Worm (Caenorhabditis elegans) whole organism, early embryonic: ENCODE measurements around the gene ZK1236.5.

Experiments
- B0310.2 ChIP-seq: sonication (generic microtip); optimal IDR thresholded peaks from 2 replicates; lab custom pipeline; 2016; ENCODE audit warnings: mild to moderate bottlenecking, missing genetic modification characterization, missing compliant biosample characterization
- F13C5.2 ChIP-seq: sonication (generic microtip); optimal IDR thresholded peaks from 2 replicates; lab custom pipeline; 2017; ENCODE audit warnings: mild to moderate bottlenecking, missing genetic modification characterization, inconsistent platforms, missing compliant biosample characterization
- aly-1 ChIP-seq: sonication (generic microtip); optimal IDR thresholded peaks from 2 replicates; lab custom pipeline; 2016; ENCODE audit warnings: missing genetic modification characterization, missing compliant biosample characterization
- ama-1 ChIP-seq: fragments of 150-350 bp; optimal IDR thresholded peaks from 2 replicates; lab custom pipeline; 2014
- ceh-13 ChIP-seq: fragments of 200-800 bp; sonication (Bioruptor generic); optimal IDR thresholded peaks from 2 replicates; lab custom pipeline; 2018; ENCODE audit warnings: mild to moderate bottlenecking, missing genetic modification characterization, missing compliant biosample characterization
- ceh-36 ChIP-seq: sonication (generic microtip); optimal IDR thresholded peaks from 2 replicates; lab custom pipeline; 2016; ENCODE audit warnings: missing genetic modification characterization, inconsistent platforms, missing compliant biosample characterization
- ets-7 ChIP-seq: sonication (generic microtip); optimal IDR thresholded peaks from 2 replicates; lab custom pipeline; 2016; ENCODE audit warnings: missing genotype, missing genetic modification characterization, missing compliant biosample characterization
- flt-1 ChIP-seq: fragments of 200-800 bp; sonication (Bioruptor generic); IDR thresholded peaks from 2 replicates; pipeline ENCODE4 v1.3.6; 2022; ENCODE audit warnings: missing genetic modification characterization, missing compliant biosample characterization
- hmbx-1 ChIP-seq: sonication (generic microtip); optimal IDR thresholded peaks from 2 replicates; lab custom pipeline; 2016; ENCODE audit warnings: mild to moderate bottlenecking, missing genetic modification characterization, missing compliant biosample characterization
- hmg-4 ChIP-seq: fragments of 200-800 bp; sonication (Bioruptor generic); optimal IDR thresholded peaks from 2 replicates; lab custom pipeline; 2018; ENCODE audit warnings: mild to moderate bottlenecking, missing genetic modification characterization, missing compliant biosample characterization
- hnd-1 ChIP-seq: sonication (generic microtip); optimal IDR thresholded peaks from 2 replicates; lab custom pipeline; 2016; ENCODE audit warnings: missing genetic modification characterization, missing compliant biosample characterization
- pes-1 ChIP-seq: fragments of 200-800 bp; sonication (Bioruptor generic); IDR thresholded peaks from 2 replicates; pipeline ENCODE4 v1.3.6; 2022; ENCODE audit warnings: missing genetic modification reagents, missing genetic modification characterization, missing compliant biosample characterization
- scrt-1 ChIP-seq: fragments of 200-800 bp; sonication (Bioruptor generic); IDR thresholded peaks from 2 replicates; pipeline ENCODE4 v1.3.6; 2022; ENCODE audit warnings: missing genetic modification characterization, missing compliant biosample characterization
- sea-1 ChIP-seq: fragments of 200-800 bp; sonication (Bioruptor generic); conservative IDR thresholded peaks from 2 replicates; pipeline ENCODE4 v1.3.6; 2022; ENCODE audit warnings: missing genetic modification characterization, missing compliant biosample characterization
- tbx-11 ChIP-seq: fragments of 200-800 bp; sonication (Bioruptor generic); IDR thresholded peaks from 2 replicates; pipeline ENCODE4 v1.3.6; 2022; ENCODE audit warnings: missing genetic modification characterization, missing compliant biosample characterization
- tbx-37 ChIP-seq: fragments of 200-800 bp; sonication (Bioruptor generic); conservative IDR thresholded peaks from 2 replicates; pipeline ENCODE4 v1.3.6; 2022; ENCODE audit warnings: missing genetic modification reagents, missing genetic modification characterization, missing compliant biosample characterization
- tra-4 ChIP-seq: sonication (generic microtip); optimal IDR thresholded peaks from 2 replicates; lab custom pipeline; 2017; ENCODE audit warnings: missing genetic modification characterization, missing compliant biosample characterization

Gene ZK1236.5

ce11 chrIII:8405449-8405962, 26.5 kb downstream of the ZK1236.5 start, which contains the start of the genes ubxn-4 and cyy-1:
TSS of gene ubxn-4 (minus strand) at chrIII:8405562.
TSS of gene cyy-1 (plus strand) at chrIII:8405874.
- no peak for TF ChIP-seq hmbx-1 (tag; lab: Kevin White, UChicago)
- no peak for TF ChIP-seq tra-4 (tag; lab: Kevin White, UChicago)
- no peak for TF ChIP-seq hmg-4
- TF ChIP-seq F13C5.2 (tag; lab: Kevin White, UChicago), result no peak
- no peak for TF ChIP-seq B0310.2 (tag; lab: Kevin White, UChicago)
- TF ChIP-seq aly-1 (tag; lab: Kevin White, UChicago), result no peak
- no peak for TF ChIP-seq ets-7 (tag; lab: Kevin White, UChicago)
- TF ChIP-seq sea-1 (GFP tag; lab: Robert Waterston, UW), result no peak
- TF ChIP-seq tbx-37 (GFP tag; lab: Robert Waterston, UW), result no peak
- no peak for TF ChIP-seq flt-1 (GFP tag; lab: Robert Waterston, UW)
- no peak for TF ChIP-seq scrt-1 (GFP tag; lab: Robert Waterston, UW)
- TF ChIP-seq ceh-13 (GFP tag; lab: Kevin White, UChicago), result no peak
- TF ChIP-seq hnd-1 (tag; lab: Kevin White, UChicago), result no peak
- no peak for TF ChIP-seq ceh-36
- TF ChIP-seq ama-1 (lab: Kevin White, UChicago), result no peak
- TF ChIP-seq pes-1 (GFP tag; lab: Robert Waterston, UW), result no peak
- no peak for TF ChIP-seq tbx-11 (GFP tag; lab: Robert Waterston, UW)

- TF ChIP-seq tbx-11 (GFP tag; lab: Robert Waterston, UW) (no peak), scrt-1 (GFP tag; lab: Robert Waterston, UW) (no peak), pes-1 (GFP tag; lab: Robert Waterston, UW) (no peak), hmg-4 (no peak), tra-4 (tag; lab: Kevin White, UChicago) (no peak), sea-1 (GFP tag; lab: Robert Waterston, UW) (no peak)
Measured at ce11 chrIII:8403507-8403906, 28.5 kb downstream of the ZK1236.5 start, which contains the start of gene cutc-1. TSS of gene cutc-1 (minus strand) at chrIII:8403607.

ce11 chrIII:8402633-8403032, 29.4 kb downstream of the ZK1236.5 start:
- TF ChIP-seq sea-1 (GFP tag; lab: Robert Waterston, UW), result no peak
- TF ChIP-seq tra-4 (tag; lab: Kevin White, UChicago), result no peak
- TF ChIP-seq hmg-4, result no peak
- no peak for TF ChIP-seq F13C5.2 (tag; lab: Kevin White, UChicago)
- no peak for TF ChIP-seq flt-1 (GFP tag; lab: Robert Waterston, UW)
- no peak for TF ChIP-seq aly-1 (tag; lab: Kevin White, UChicago)
- no peak for TF ChIP-seq ceh-36
- no peak for TF ChIP-seq ama-1 (lab: Kevin White, UChicago)
- no peak for TF ChIP-seq hnd-1 (tag; lab: Kevin White, UChicago)
- TF ChIP-seq ceh-13 (GFP tag; lab: Kevin White, UChicago), result no peak
- TF ChIP-seq B0310.2 (tag; lab: Kevin White, UChicago), result no peak
- no peak for TF ChIP-seq tbx-37 (GFP tag; lab: Robert Waterston, UW)

- TF ChIP-seq hmg-4, result no peak
- TF ChIP-seq sea-1 (GFP tag; lab: Robert Waterston, UW), result no peak
- TF ChIP-seq B0310.2 (tag; lab: Kevin White, UChicago), result no peak
- TF ChIP-seq aly-1 (tag; lab: Kevin White, UChicago), result no peak
- TF ChIP-seq tbx-11 (GFP tag; lab: Robert Waterston, UW), result no peak
- no peak for TF ChIP-seq hmbx-1 (tag; lab: Kevin White, UChicago)
- TF ChIP-seq ets-7 (tag; lab: Kevin White, UChicago), result no peak
- no peak for TF ChIP-seq ceh-36
- TF ChIP-seq ceh-13 (GFP tag; lab: Kevin White, UChicago), result no peak
- no peak for TF ChIP-seq tra-4 (tag; lab: Kevin White, UChicago)
- TF ChIP-seq flt-1 (GFP tag; lab: Robert Waterston, UW), result no peak
- no peak for TF ChIP-seq F13C5.2 (tag; lab: Kevin White, UChicago)
- TF ChIP-seq scrt-1 (GFP tag; lab: Robert Waterston, UW), result no peak
- TF ChIP-seq pes-1 (GFP tag; lab: Robert Waterston, UW), result no peak
- no peak for TF ChIP-seq ama-1 (lab: Kevin White, UChicago)
- no peak for TF ChIP-seq tbx-37 (GFP tag; lab: Robert Waterston, UW)
Measured at ce11 chrIII:8401887-8402286, 30.1 kb downstream of the ZK1236.5 start, which contains the start of gene lap-1. TSS of gene lap-1 (minus strand) at chrIII:8401928.

ce11 chrIII:8400478-8400877, 31.5 kb downstream of the ZK1236.5 start:
- no peak for TF ChIP-seq tbx-37 (GFP tag; lab: Robert Waterston, UW)
- TF ChIP-seq ama-1 (lab: Kevin White, UChicago), result no peak
- no peak for TF ChIP-seq hnd-1 (tag; lab: Kevin White, UChicago)
- TF ChIP-seq tbx-11 (GFP tag; lab: Robert Waterston, UW), result no peak
- no peak for TF ChIP-seq F13C5.2 (tag; lab: Kevin White, UChicago)
- TF ChIP-seq hmg-4, result no peak
- TF ChIP-seq scrt-1 (GFP tag; lab: Robert Waterston, UW), result no peak
- no peak for TF ChIP-seq tra-4 (tag; lab: Kevin White, UChicago)
- TF ChIP-seq hmbx-1 (tag; lab: Kevin White, UChicago), result no peak
- TF ChIP-seq aly-1 (tag; lab: Kevin White, UChicago), result no peak
- no peak for TF ChIP-seq ceh-36
- TF ChIP-seq ets-7 (tag; lab: Kevin White, UChicago), result no peak

- TF ChIP-seq flt-1 (GFP tag; lab: Robert Waterston, UW), result no peak
Measured at ce11 chrIII:8398411-8398810, 33.6 kb downstream of the ZK1236.5 start, which contains the start of gene ZK353.2. TSS of gene ZK353.2 (plus strand) at chrIII:8398711.

ce11 chrIII:8395685-8396084, 36.3 kb downstream of the ZK1236.5 start, which contains the start of gene ZK353.3:
TSS of gene ZK353.3 (plus strand) at chrIII:8395985.
- no peak for TF ChIP-seq scrt-1 (GFP tag; lab: Robert Waterston, UW)
- TF ChIP-seq B0310.2 (tag; lab: Kevin White, UChicago), result no peak
- TF ChIP-seq tbx-11 (GFP tag; lab: Robert Waterston, UW), result no peak
- no peak for TF ChIP-seq pes-1 (GFP tag; lab: Robert Waterston, UW)
- no peak for TF ChIP-seq ceh-13 (GFP tag; lab: Kevin White, UChicago)
- no peak for TF ChIP-seq F13C5.2 (tag; lab: Kevin White, UChicago)
- TF ChIP-seq hnd-1 (tag; lab: Kevin White, UChicago), result no peak
